Fruit fly (Drosophila melanogaster) whole organism, embryonic: ENCODE measurements around the gene CG42795.
A peak's percentile ranks its signal among the peaks of the same experiment; 100 is the strongest.

Experiments used
- Ada2b ChIP-seq: fragments of 200-800 bp; sonication (Bioruptor generic); IDR thresholded peaks from 2 replicates; pipeline ENCODE4 v1.3.6; 2022; ENCODE audit warnings: missing biosample characterization, missing genetic modification characterization
- CG10209 ChIP-seq: fragments of 200-800 bp; sonication (Bioruptor generic); optimal IDR thresholded peaks from 3 replicates; lab custom pipeline; 2017; ENCODE audit warnings: missing biosample characterization, mild to moderate bottlenecking, missing genetic modification characterization, missing genetic modification reagents
- CG10462 ChIP-seq: fragments of 200-800 bp; sonication (Bioruptor generic); optimal IDR thresholded peaks from 2 replicates; lab custom pipeline; 2016; ENCODE audit warnings: missing biosample characterization, missing genetic modification characterization
- CG11504 ChIP-seq: fragments of 200-800 bp; sonication (Bioruptor generic); optimal IDR thresholded peaks from 3 replicates; lab custom pipeline; 2019; ENCODE audit warnings: missing biosample characterization, mild to moderate bottlenecking, missing genetic modification characterization, moderate library complexity
- CG11723 ChIP-seq: fragments of 200-800 bp; sonication (Bioruptor generic); optimal IDR thresholded peaks from 2 replicates; lab custom pipeline; 2017; ENCODE audit warnings: missing biosample characterization, mild to moderate bottlenecking, missing genetic modification characterization
- CG12104 ChIP-seq: fragments of 200-800 bp; sonication (Bioruptor generic); optimal IDR thresholded peaks from 3 replicates; lab custom pipeline; 2016; ENCODE audit warnings: missing biosample characterization, missing genetic modification characterization
- CG12155 ChIP-seq: fragments of 200-800 bp; sonication (Bioruptor generic); optimal IDR thresholded peaks from 3 replicates; lab custom pipeline; 2016; ENCODE audit warnings: missing biosample characterization, missing genetic modification characterization
- CG12236 ChIP-seq: fragments of 200-800 bp; sonication (Bioruptor generic); optimal IDR thresholded peaks from 2 replicates; lab custom pipeline; 2016; ENCODE audit warnings: missing biosample characterization, missing genetic modification characterization
- CG14441 ChIP-seq: fragments of 200-800 bp; sonication (Bioruptor generic); IDR thresholded peaks from 2 replicates; pipeline ENCODE4 v1.3.6; 2022; ENCODE audit warnings: missing biosample characterization, missing genetic modification characterization
- CG14965 ChIP-seq: fragments of 200-800 bp; sonication (Bioruptor generic); optimal IDR thresholded peaks from 2 replicates; lab custom pipeline; 2016; ENCODE audit warnings: missing biosample characterization, missing genetic modification characterization, borderline replicate concordance
- CG17385 ChIP-seq: fragments of 200-800 bp; sonication (Bioruptor generic); optimal IDR thresholded peaks from 3 replicates; lab custom pipeline; 2018; ENCODE audit warnings: missing biosample characterization, mild to moderate bottlenecking, missing genetic modification characterization
- CG17912 ChIP-seq: fragments of 200-800 bp; sonication (Bioruptor generic); optimal IDR thresholded peaks from 2 replicates; lab custom pipeline; 2018; ENCODE audit warnings: missing biosample characterization, mild to moderate bottlenecking, missing genetic modification characterization
- CG1792 ChIP-seq: fragments of 200-800 bp; sonication (Bioruptor generic); optimal IDR thresholded peaks from 2 replicates; lab custom pipeline; 2016; ENCODE audit warnings: missing biosample characterization, missing genetic modification characterization
- CG32772 ChIP-seq: fragments of 200-800 bp; sonication (Bioruptor generic); IDR thresholded peaks from 2 replicates; pipeline ENCODE4 v1.3.6; 2022; ENCODE audit warnings: missing biosample characterization, missing genetic modification characterization
- CG3995 ChIP-seq: fragments of 200-800 bp; sonication (Bioruptor generic); optimal IDR thresholded peaks from 3 replicates; lab custom pipeline; 2016; ENCODE audit warnings: missing biosample characterization, missing genetic modification characterization
- CG43689 ChIP-seq: fragments of 200-800 bp; sonication (Bioruptor generic); IDR thresholded peaks from 2 replicates; pipeline ENCODE4 v1.3.6; 2022; ENCODE audit warnings: missing biosample characterization, missing genetic modification characterization
- CG6689 ChIP-seq: fragments of 200-800 bp; sonication (Bioruptor generic); IDR thresholded peaks from 2 replicates; pipeline ENCODE4 v1.3.6; 2022; ENCODE audit warnings: missing biosample characterization, missing genetic modification characterization
- CG6765 ChIP-seq: fragments of 200-800 bp; sonication (Bioruptor generic); optimal IDR thresholded peaks from 3 replicates; lab custom pipeline; 2017; ENCODE audit warnings: missing biosample characterization, mild to moderate bottlenecking, missing genetic modification characterization
- CG7786 ChIP-seq: fragments of 200-800 bp; sonication (Bioruptor generic); optimal IDR thresholded peaks from 2 replicates; lab custom pipeline; 2016; ENCODE audit warnings: missing biosample characterization, missing genetic modification characterization
- CG9797 ChIP-seq: fragments of 200-800 bp; sonication (Bioruptor generic); optimal IDR thresholded peaks from 3 replicates; lab custom pipeline; 2018; ENCODE audit warnings: missing biosample characterization, mild to moderate bottlenecking, missing genetic modification characterization
- Eip74EF ChIP-seq, 2 experiments: fragments of 200-800 bp in 1 of 2; fragments of >200 bp in 1 of 2; sonication (Bioruptor generic) in 1 of 2; optimal IDR thresholded peaks; 2 replicates each; lab custom pipeline; 2017 to 2019; ENCODE audit warnings: missing biosample characterization in 2 of 2, missing genetic modification characterization in 2 of 2, mild to moderate bottlenecking in 1 of 2, moderate library complexity in 1 of 2
- Fer1 ChIP-seq: fragments of 200-800 bp; sonication (Bioruptor generic); optimal IDR thresholded peaks from 2 replicates; lab custom pipeline; 2017; ENCODE audit warnings: missing biosample characterization, mild to moderate bottlenecking, missing genetic modification characterization
- Fer2 ChIP-seq: fragments of 200-800 bp; sonication (Bioruptor generic); optimal IDR thresholded peaks from 2 replicates; lab custom pipeline; 2018; ENCODE audit warnings: missing biosample characterization, mild to moderate bottlenecking, missing genetic modification characterization, moderate library complexity
- H15 ChIP-seq: fragments of 200-800 bp; sonication (Bioruptor generic); IDR thresholded peaks from 3 replicates; pipeline ENCODE4 v1.3.6; 2022; ENCODE audit warnings: missing biosample characterization, missing genetic modification characterization
- Hr3 ChIP-seq: fragments of 200-800 bp; sonication (Bioruptor generic); optimal IDR thresholded peaks from 3 replicates; lab custom pipeline; 2016; ENCODE audit warnings: missing biosample characterization, missing genetic modification characterization
- NC2β ChIP-seq: fragments of 200-800 bp; sonication (Bioruptor generic); optimal IDR thresholded peaks from 2 replicates; lab custom pipeline; 2016; ENCODE audit warnings: missing biosample characterization, missing genetic modification characterization
- Pdp1 ChIP-seq, 2 experiments: fragments of 200-800 bp; sonication (Bioruptor generic); optimal IDR thresholded peaks; 3 replicates each; lab custom pipeline; 2016; ENCODE audit warnings: missing biosample characterization in 2 of 2, missing genetic modification characterization in 2 of 2, mild to moderate bottlenecking in 1 of 2, moderate library complexity in 1 of 2
- Scr ChIP-seq: fragments of 200-800 bp; sonication (Bioruptor generic); IDR thresholded peaks from 2 replicates; pipeline ENCODE4 v1.3.6; 2022; ENCODE audit warnings: missing biosample characterization, missing genetic modification characterization; ENCODE audit not compliant: partially characterized antibody
- Sry-β ChIP-seq: fragments of 200-800 bp; sonication (Bioruptor generic); optimal IDR thresholded peaks from 2 replicates; lab custom pipeline; 2018; ENCODE audit warnings: missing biosample characterization, mild to moderate bottlenecking, missing genetic modification characterization, moderate library complexity
- Xrp1 ChIP-seq: fragments of 200-800 bp; sonication (Bioruptor generic); IDR thresholded peaks from 2 replicates; pipeline ENCODE4 v1.3.6; 2022; ENCODE audit warnings: missing biosample characterization, missing genetic modification characterization
- al ChIP-seq: fragments of 200-800 bp; sonication (Bioruptor generic); IDR thresholded peaks from 2 replicates; pipeline ENCODE4 v1.3.6; 2022; ENCODE audit warnings: missing biosample characterization, missing genetic modification characterization
- aop ChIP-seq: fragments of 200-800 bp; sonication (Bioruptor generic); IDR thresholded peaks from 2 replicates; pipeline ENCODE4 v1.3.6; 2022; ENCODE audit warnings: missing biosample characterization, missing genetic modification characterization
- br ChIP-seq: fragments of >200 bp; optimal IDR thresholded peaks from 2 replicates; lab custom pipeline; 2017
- cad ChIP-seq: fragments of >200 bp; optimal IDR thresholded peaks from 2 replicates; lab custom pipeline; 2017; ENCODE audit warnings: missing biosample characterization, missing genetic modification characterization
- chm ChIP-seq: fragments of 200-800 bp; sonication (Bioruptor generic); IDR thresholded peaks from 2 replicates; pipeline ENCODE4 v1.3.6; 2022; ENCODE audit warnings: missing biosample characterization, missing genetic modification characterization
- cwo ChIP-seq: fragments of 200-800 bp; sonication (Bioruptor generic); optimal IDR thresholded peaks from 3 replicates; lab custom pipeline; 2017; ENCODE audit warnings: missing biosample characterization, missing genetic modification characterization, mild to moderate bottlenecking, moderate library complexity, missing genetic modification reagents
- disco-r ChIP-seq: fragments of 200-800 bp; sonication (Bioruptor generic); optimal IDR thresholded peaks from 2 replicates; lab custom pipeline; 2016; ENCODE audit warnings: missing biosample characterization, missing genetic modification characterization
- ems ChIP-seq: fragments of 200-800 bp; sonication (Bioruptor generic); optimal IDR thresholded peaks from 3 replicates; lab custom pipeline; 2016; ENCODE audit warnings: missing biosample characterization, missing genetic modification characterization
- ftz-f1 ChIP-seq: fragments of 200-800 bp; sonication (Bioruptor generic); optimal IDR thresholded peaks from 2 replicates; lab custom pipeline; 2016; ENCODE audit warnings: missing biosample characterization, missing genetic modification characterization
- gsb ChIP-seq: fragments of 200-800 bp; sonication (Bioruptor generic); IDR thresholded peaks from 2 replicates; pipeline ENCODE4 v1.3.6; 2022; ENCODE audit warnings: missing biosample characterization, missing genetic modification characterization
- lab ChIP-seq: fragments of 200-800 bp; sonication (Bioruptor generic); optimal IDR thresholded peaks from 3 replicates; lab custom pipeline; 2017; ENCODE audit warnings: missing biosample characterization, missing genetic modification characterization, mild to moderate bottlenecking, moderate library complexity, missing genetic modification reagents
- lilli ChIP-seq: fragments of 200-800 bp; sonication (Bioruptor generic); optimal IDR thresholded peaks from 3 replicates; lab custom pipeline; 2016; ENCODE audit warnings: missing biosample characterization, missing genetic modification characterization
- otp ChIP-seq: fragments of 200-800 bp; sonication (Bioruptor generic); IDR thresholded peaks from 3 replicates; pipeline ENCODE4, ENCODE4 v1.3.6; 2022; ENCODE audit warnings: missing biosample characterization, missing genetic modification characterization
- ro ChIP-seq: fragments of 200-800 bp; sonication (Bioruptor generic); IDR thresholded peaks from 2 replicates; pipeline ENCODE4 v1.3.6; 2022; ENCODE audit warnings: missing biosample characterization, missing genetic modification characterization
- sens ChIP-seq: fragments of 200-800 bp; sonication (Bioruptor generic); peaks from one replicate; lab custom pipeline; 2016; ENCODE audit warnings: missing biosample characterization, missing genetic modification characterization
- trh ChIP-seq: fragments of 200-800 bp; sonication (Bioruptor generic); optimal IDR thresholded peaks from 2 replicates; lab custom pipeline; 2016; ENCODE audit warnings: missing biosample characterization, missing genetic modification characterization
- wdn ChIP-seq: fragments of 200-800 bp; sonication (Bioruptor generic); IDR thresholded peaks from 2 replicates; pipeline ENCODE4 v1.3.6; 2022; ENCODE audit warnings: missing biosample characterization, missing genetic modification characterization
- wor ChIP-seq: fragments of 200-800 bp; sonication (Bioruptor generic); IDR thresholded peaks from 2 replicates; pipeline ENCODE4 v1.3.6; 2022; ENCODE audit warnings: missing biosample characterization, missing genetic modification characterization
- zen ChIP-seq: fragments of 200-800 bp; sonication (Bioruptor generic); optimal IDR thresholded peaks from 3 replicates; lab custom pipeline; 2018; ENCODE audit warnings: missing biosample characterization, mild to moderate bottlenecking, missing genetic modification characterization, moderate library complexity

The CG42795 gene

DNA sequence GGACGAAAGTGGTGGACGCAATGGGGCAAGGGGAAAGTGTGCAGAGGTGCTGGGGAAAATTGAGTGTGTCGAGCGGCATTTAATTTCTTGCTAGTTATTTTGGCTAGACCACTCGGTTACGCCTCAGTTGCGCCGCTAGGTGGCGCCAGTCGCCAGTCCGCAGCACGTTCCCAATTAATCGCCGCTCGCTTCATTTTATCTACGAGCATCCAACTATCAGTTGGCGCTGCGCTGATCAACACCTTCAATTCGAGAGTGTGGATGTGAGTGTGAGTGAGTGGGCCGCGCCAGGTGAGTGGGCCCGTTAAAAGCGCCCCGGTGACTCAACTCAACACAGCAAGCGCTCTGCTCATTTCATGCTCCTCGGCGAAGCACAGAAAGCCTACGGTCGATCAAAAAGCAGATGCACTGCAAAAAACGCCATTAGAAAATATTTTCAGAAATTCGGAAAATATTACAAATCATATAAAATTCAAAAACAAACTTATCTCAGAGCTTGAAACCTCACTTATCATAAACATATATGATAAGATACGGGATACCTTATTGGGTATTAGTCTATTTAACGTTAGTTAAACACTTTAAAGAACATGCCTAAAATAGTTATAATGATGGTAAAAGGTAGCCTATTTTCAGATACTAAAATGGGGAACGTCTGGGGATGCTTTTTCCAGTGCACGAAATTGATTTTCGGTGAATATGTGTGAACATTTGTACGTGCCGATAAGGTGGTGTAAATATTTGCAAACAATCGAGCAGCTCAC, 42.8 kb downstream of the CG42795 start (continued):
- TF ChIP-seq al (GFP tag; lab: Robert Waterston, UW) = peak; percentile 69
- no peak for TF ChIP-seq trh
- TF ChIP-seq ro (GFP tag; lab: Robert Waterston, UW) = no peak
- peak; percentile 60 for TF ChIP-seq disco-r
- TF ChIP-seq CG12155 (GFP tag; lab: Kevin White, UChicago) = peak; percentile 81
- TF ChIP-seq Fer1 = peak; percentile 91
- peak; percentile 92 for TF ChIP-seq CG11504 (tag; lab: Kevin White, UChicago)
- TF ChIP-seq Hr3 (GFP tag; lab: Kevin White, UChicago) = peak; percentile 68
- TF ChIP-seq NC2β (GFP tag; lab: Kevin White, UChicago) = peak; percentile 7
- peak; percentile 24 for TF ChIP-seq CG12236 (GFP tag; lab: Kevin White, UChicago)
- 0 out of 2 replicates have a peak, but pooled peaks have one; percentile 8 for TF ChIP-seq CG43689 (GFP tag; lab: Robert Waterston, UW)
- TF ChIP-seq CG17912 (GFP tag; lab: Kevin White, UChicago) = no peak
- TF ChIP-seq gsb = peak; percentile 45
- peak; percentile 65; the same call in 1 of the 2 replicates for TF ChIP-seq Xrp1 (GFP tag; lab: Robert Waterston, UW)
- peak; percentile 65; the same call in 1 of the 2 replicates for TF ChIP-seq chm (GFP tag; lab: Robert Waterston, UW)
- peak; percentile 67 for TF ChIP-seq CG11723 (GFP tag; lab: Kevin White, UChicago)
- TF ChIP-seq sens (GFP tag; lab: Kevin White, UChicago) = peak; percentile 96
- TF ChIP-seq lilli (GFP tag; lab: Kevin White, UChicago) = peak; percentile 89
- TF ChIP-seq cad (GFP tag; lab: Kevin White, UChicago) = no peak
- TF ChIP-seq Pdp1 (GFP tag; optimal IDR thresholded peaks at IDR 0.05; lab: Kevin White, UChicago) = peak; percentile 62 to 75
- peak; percentile 87 for TF ChIP-seq CG6765
- TF ChIP-seq ems (GFP tag; lab: Kevin White, UChicago) = peak; percentile 50
- peak; percentile 44; the same call in 1 of the 3 replicates for TF ChIP-seq H15 (GFP tag; lab: Robert Waterston, UW)
- peak; percentile 57; the same call in 1 of the 2 replicates for TF ChIP-seq wdn
- TF ChIP-seq CG32772 = peak; percentile 64
- peak; percentile 72 for TF ChIP-seq wor (GFP tag; lab: Robert Waterston, UW)
- peak; percentile 86 for TF ChIP-seq CG10209 (GFP tag; lab: Kevin White, UChicago)
- TF ChIP-seq lab (GFP tag; lab: Kevin White, UChicago) = peak; percentile 91
- no peak for TF ChIP-seq br (lab: Kevin White, UChicago)
- TF ChIP-seq cwo (GFP tag; lab: Kevin White, UChicago) = peak; percentile 84
- peak; percentile 83 for TF ChIP-seq CG17385
- TF ChIP-seq CG9797 (GFP tag; lab: Kevin White, UChicago) = no peak
- TF ChIP-seq CG6689 = peak; percentile 83
- TF ChIP-seq zen (tag; lab: Kevin White, UChicago) = peak; percentile 56
- peak; percentile 72 for TF ChIP-seq CG1792 (GFP tag; lab: Kevin White, UChicago)
- TF ChIP-seq Sry-β (GFP tag; lab: Kevin White, UChicago) = no peak
- peak; percentile 68 for TF ChIP-seq Ada2b (GFP tag; lab: Robert Waterston, UW)
- TF ChIP-seq Scr (GFP tag; lab: Robert Waterston, UW) = 0 out of 2 replicates have a peak, but pooled peaks have one; percentile 7
- peak; percentile 84 for TF ChIP-seq CG12104 (GFP tag; lab: Kevin White, UChicago)
- peak; percentile 55 for TF ChIP-seq CG3995 (GFP tag; lab: Kevin White, UChicago)
- no peak for TF ChIP-seq aop
- TF ChIP-seq CG10462 = peak; percentile 34
- TF ChIP-seq CG14441 (GFP tag; lab: Robert Waterston, UW) = peak; percentile 79
- peak; percentile 80 for TF ChIP-seq CG7786 (GFP tag; lab: Kevin White, UChicago)
- TF ChIP-seq otp (GFP tag; lab: Robert Waterston, UW) = no peak; the same call in 2 of the 3 replicates
- TF ChIP-seq Eip74EF (GFP tag; optimal IDR thresholded peaks at IDR 0.05; lab: Kevin White, UChicago) = peak in 1 of 2 experiments; percentile 83
- TF ChIP-seq Fer2 (tag; lab: Kevin White, UChicago) = peak; percentile 58
- TF ChIP-seq ftz-f1 (GFP tag; lab: Kevin White, UChicago) = no peak
- no peak for TF ChIP-seq CG14965 (GFP tag; lab: Kevin White, UChicago)
